Worm (Caenorhabditis elegans): ENCODE results near the gene fbxb-75.
A peak's percentile ranks its signal among the peaks of the same experiment; 100 is the strongest.

DNA sequence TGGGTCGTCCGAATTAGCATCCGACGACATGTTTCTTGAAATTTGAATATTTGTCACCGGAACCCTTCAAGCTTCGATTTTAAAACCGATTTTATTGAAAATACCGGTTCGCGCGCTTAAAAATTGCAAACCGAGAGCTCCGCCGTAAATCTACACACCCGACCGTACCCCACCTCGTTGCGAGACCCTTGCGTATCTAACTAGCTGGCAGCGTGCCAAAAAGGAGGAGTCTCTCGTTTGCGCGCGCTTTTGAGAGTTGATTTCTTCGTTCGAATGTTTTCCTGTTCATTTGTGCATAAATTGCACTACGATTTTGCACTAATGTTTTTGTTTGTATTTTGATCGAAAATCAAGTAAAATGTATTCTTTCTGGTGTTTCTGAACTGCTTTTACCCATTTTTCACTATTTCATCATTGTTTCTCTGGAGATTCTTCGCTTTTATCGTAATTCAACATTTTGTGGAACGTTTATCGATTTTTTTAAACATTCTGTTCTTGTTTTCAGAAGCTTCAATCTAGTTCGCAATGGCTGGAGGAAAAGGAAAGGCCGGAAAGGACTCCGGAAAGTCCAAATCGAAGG lies 4.8 kb upstream of the fbxb-75 start, which contains the start of the genes wapl-1 and htz-1:
- no peak for TF ChIP-seq ama-1 (optimal IDR thresholded peaks at IDR 0.05)
- no peak for TF ChIP-seq B0310.2 (tag; optimal IDR thresholded peaks at IDR 0.05)
- 0 out of 2 replicates have a peak, but pooled peaks have one; percentile 20 for TF ChIP-seq sea-1 (GFP tag; conservative IDR thresholded peaks at IDR 0.05)
- TF ChIP-seq aly-1 (tag; optimal IDR thresholded peaks at IDR 0.05) = no peak
- peak; percentile 60 for TF ChIP-seq flt-1 (GFP tag; IDR thresholded peaks at IDR 0.05)
- no peak for TF ChIP-seq hnd-1 (tag; optimal IDR thresholded peaks at IDR 0.05)
- TF ChIP-seq scrt-1 (GFP tag; IDR thresholded peaks at IDR 0.05) = no peak
- no peak for TF ChIP-seq hmbx-1 (tag; optimal IDR thresholded peaks at IDR 0.05)
- no peak for TF ChIP-seq tra-4 (tag; optimal IDR thresholded peaks at IDR 0.05)
- no peak for TF ChIP-seq ceh-13 (GFP tag; optimal IDR thresholded peaks at IDR 0.05)
- no peak for TF ChIP-seq ets-7 (tag; optimal IDR thresholded peaks at IDR 0.05)
- peak; percentile 60; the same call in 1 of the 2 replicates for TF ChIP-seq pes-1 (GFP tag; IDR thresholded peaks at IDR 0.05)
- TF ChIP-seq hmg-4 (GFP tag; optimal IDR thresholded peaks at IDR 0.05) = no peak

Data from whole organism, early embryonic.